Worm (Caenorhabditis elegans) whole organism, midembryonic: ENCODE data around the gene cua-1.
"Not testable (repeated sequence)": the region's sequence is repeated elsewhere in the genome, so short reads cannot be mapped to it uniquely, and the experiment has no call there.

Source experiments
- T22C8.4 ChIP-seq: fragments of 200-800 bp; sonication (Bioruptor generic); IDR thresholded peaks from 2 replicates; pipeline ENCODE4 v1.3.6; 2022; ENCODE audit warnings: missing genetic modification characterization, missing compliant biosample characterization
- cog-1 ChIP-seq: sonication (generic microtip); optimal IDR thresholded peaks from 2 replicates; lab custom pipeline; 2016; ENCODE audit warnings: missing genetic modification characterization, missing compliant biosample characterization
- flt-1 ChIP-seq: fragments of 200-800 bp; sonication (Bioruptor generic); IDR thresholded peaks from 2 replicates; pipeline ENCODE4 v1.3.6; 2022; ENCODE audit warnings: missing genetic modification characterization, missing compliant biosample characterization
- klf-2 ChIP-seq: fragments of 200-800 bp; sonication (Bioruptor generic); conservative IDR thresholded peaks from 2 replicates; pipeline ENCODE4 v1.3.6; 2022; ENCODE audit warnings: missing genetic modification reagents, missing genetic modification characterization, missing compliant biosample characterization
- med-1 ChIP-seq: sonication (generic microtip); optimal IDR thresholded peaks from 2 replicates; lab custom pipeline; 2017; ENCODE audit warnings: missing genetic modification characterization, mild to moderate bottlenecking, missing compliant biosample characterization, antibody characterized with exemption, missing genetic modification reagents; ENCODE audit not compliant: insufficient read depth
- ref-1 ChIP-seq: fragments of 200-800 bp; sonication (Bioruptor generic); conservative IDR thresholded peaks from 2 replicates; pipeline ENCODE4 v1.3.6; 2022; ENCODE audit warnings: missing genetic modification reagents, missing genetic modification characterization, missing compliant biosample characterization
- tab-1 ChIP-seq: fragments of 200-800 bp; sonication (Bioruptor generic); IDR thresholded peaks from 2 replicates; pipeline ENCODE4 v1.3.6; 2022; ENCODE audit warnings: missing genetic modification characterization, missing compliant biosample characterization
- ztf-23 ChIP-seq: fragments of 200-800 bp; sonication (Bioruptor generic); IDR thresholded peaks from 2 replicates; pipeline ENCODE4 v1.3.6; 2022; ENCODE audit warnings: missing genetic modification reagents, missing genetic modification characterization, missing compliant biosample characterization
- ztf-29 ChIP-seq: fragments of 200-800 bp; sonication (Bioruptor generic); IDR thresholded peaks from 2 replicates; pipeline ENCODE4 v1.3.6; 2022; ENCODE audit warnings: missing genetic modification reagents, missing genetic modification characterization, missing compliant biosample characterization

The cua-1 gene

ce11 chrIII:13455207-13455606 lies at the start of gene cua-1:
Gene cua-1, minus strand, starts transcription at chrIII:13455307.
- TF ChIP-seq ztf-23 (GFP tag; lab: Robert Waterston, UW) (no peak), ztf-29 (GFP tag; lab: Robert Waterston, UW) (no peak), tab-1 (GFP tag; lab: Robert Waterston, UW) (no peak), flt-1 (GFP tag; lab: Robert Waterston, UW) (no peak)

DNA sequence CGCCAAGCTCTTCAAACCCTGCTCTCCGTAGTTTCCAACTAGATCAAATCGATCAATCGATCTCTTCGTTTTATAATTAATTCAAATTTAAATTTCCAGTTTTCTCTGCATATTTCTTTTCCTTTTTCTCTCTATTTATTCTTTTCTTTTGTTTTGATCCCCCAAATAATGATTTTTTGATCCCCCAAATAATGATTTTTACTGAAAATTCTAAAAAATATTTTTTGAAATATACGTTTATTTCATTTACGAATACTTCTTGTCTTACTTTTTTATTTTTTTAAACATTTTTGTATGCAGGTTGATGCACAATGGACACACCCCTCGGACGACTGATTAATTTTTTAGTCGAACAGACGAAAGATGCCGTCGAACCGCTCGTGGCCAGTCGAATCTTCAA lies 48.3 kb upstream of the cua-1 start, which contains the start of gene T28A8.4:
T28A8.4 (plus strand) TSS at position 301 of the 400 bp plus-strand sequence.
- TF ChIP-seq ztf-23 (GFP tag; lab: Robert Waterston, UW) (no peak), flt-1 (GFP tag; lab: Robert Waterston, UW) (no peak), ref-1 (GFP tag; lab: Robert Waterston, UW) (no peak), klf-2 (GFP tag; lab: Robert Waterston, UW) (no peak), tab-1 (GFP tag; lab: Robert Waterston, UW) (no peak), T22C8.4 (GFP tag; lab: Robert Waterston, UW) (no peak), med-1 (GFP tag; lab: Kevin White, UChicago) (no peak), cog-1 (no peak), ztf-29 (GFP tag; lab: Robert Waterston, UW) (no peak)

ce11 chrIII:13502513-13502912 lies 47.4 kb upstream of the cua-1 start, which contains the start of gene T28A8.8:
Gene T28A8.8, plus strand, starts transcription at chrIII:13502813.
- no peak for TF ChIP-seq med-1 (GFP tag; lab: Kevin White, UChicago)
- TF ChIP-seq T22C8.4 (GFP tag; lab: Robert Waterston, UW) = no peak
- TF ChIP-seq klf-2 (GFP tag; lab: Robert Waterston, UW) = no peak
- no peak for TF ChIP-seq tab-1 (GFP tag; lab: Robert Waterston, UW)
- TF ChIP-seq ref-1 (GFP tag; lab: Robert Waterston, UW) = no peak
- no peak for TF ChIP-seq ztf-29 (GFP tag; lab: Robert Waterston, UW)
- no peak for TF ChIP-seq ztf-23 (GFP tag; lab: Robert Waterston, UW)

ce11 chrIII:13501599-13501998 lies 46.5 kb upstream of the cua-1 start, which contains the start of gene T28A8.5:
Gene T28A8.5, plus strand, starts transcription at chrIII:13501630.
- TF ChIP-seq med-1 (GFP tag; lab: Kevin White, UChicago) = no peak
- no peak for TF ChIP-seq T22C8.4 (GFP tag; lab: Robert Waterston, UW)
- no peak for TF ChIP-seq cog-1
- no peak for TF ChIP-seq klf-2 (GFP tag; lab: Robert Waterston, UW)
- TF ChIP-seq ref-1 (GFP tag; lab: Robert Waterston, UW) = no peak
- TF ChIP-seq ztf-29 (GFP tag; lab: Robert Waterston, UW) = no peak
- no peak for TF ChIP-seq tab-1 (GFP tag; lab: Robert Waterston, UW)
- TF ChIP-seq ztf-23 (GFP tag; lab: Robert Waterston, UW) = no peak
- no peak for TF ChIP-seq flt-1 (GFP tag; lab: Robert Waterston, UW)

DNA sequence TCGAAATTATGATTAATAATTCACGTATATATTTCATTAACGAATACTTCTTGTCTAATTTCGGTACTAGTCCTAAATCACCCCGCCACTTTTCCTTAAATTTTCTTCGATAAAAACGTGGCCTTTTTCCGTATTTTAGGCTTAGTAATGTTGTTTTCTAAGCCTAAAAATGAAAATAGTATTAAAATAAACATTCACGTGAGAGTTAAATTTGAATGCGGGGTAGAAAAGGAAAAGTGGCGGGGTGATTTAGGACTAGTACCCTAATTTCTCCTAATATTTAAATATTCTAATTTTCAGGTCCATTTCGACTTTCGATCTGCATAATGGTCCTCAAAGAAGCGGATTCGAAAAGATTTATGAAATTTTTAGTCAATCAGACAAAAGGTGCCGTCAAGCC lies 43.8 kb upstream of the cua-1 start, which contains the start of gene T28A8.6:
T28A8.6 (plus strand) TSS at position 301 of the 400 bp plus-strand sequence.
- TF ChIP-seq cog-1; ztf-23 (GFP tag; lab: Robert Waterston, UW); med-1 (GFP tag; lab: Kevin White, UChicago): not testable (repeated sequence)

ce11 chrIII:13495571-13495970 lies 40.5 kb upstream of the cua-1 start, which contains the start of gene T28A8.2:
Gene T28A8.2, minus strand, starts transcription at chrIII:13495671.
- TF ChIP-seq flt-1 (GFP tag; lab: Robert Waterston, UW) = no peak
- no peak for TF ChIP-seq ref-1 (GFP tag; lab: Robert Waterston, UW)
- no peak for TF ChIP-seq klf-2 (GFP tag; lab: Robert Waterston, UW)

- TF ChIP-seq ref-1 (GFP tag; lab: Robert Waterston, UW) = no peak
- no peak for TF ChIP-seq med-1 (GFP tag; lab: Kevin White, UChicago)
- no peak for TF ChIP-seq T22C8.4 (GFP tag; lab: Robert Waterston, UW)
- TF ChIP-seq flt-1 (GFP tag; lab: Robert Waterston, UW) = no peak
Observed at ce11 chrIII:13492377-13492776, 37.3 kb upstream of the cua-1 start, which contains the start of gene twk-40. Gene twk-40, minus strand, starts transcription at chrIII:13492477.

- TF ChIP-seq klf-2 (GFP tag; lab: Robert Waterston, UW) = no peak
- no peak for TF ChIP-seq T22C8.4 (GFP tag; lab: Robert Waterston, UW)
- TF ChIP-seq tab-1 (GFP tag; lab: Robert Waterston, UW) = no peak
- TF ChIP-seq flt-1 (GFP tag; lab: Robert Waterston, UW) = no peak
- TF ChIP-seq ztf-29 (GFP tag; lab: Robert Waterston, UW) = no peak
- TF ChIP-seq med-1 (GFP tag; lab: Kevin White, UChicago) = no peak
- TF ChIP-seq cog-1 = no peak
- no peak for TF ChIP-seq ref-1 (GFP tag; lab: Robert Waterston, UW)
- no peak for TF ChIP-seq ztf-23 (GFP tag; lab: Robert Waterston, UW)
Observed at ce11 chrIII:13484024-13484423, 28.9 kb upstream of the cua-1 start, which contains the start of gene acc-4. Gene acc-4, minus strand, starts transcription at chrIII:13484124.

ce11 chrIII:13476682-13477081 lies 21.6 kb upstream of the cua-1 start, which contains the start of gene T27E9.6:
Gene T27E9.6, minus strand, starts transcription at chrIII:13476782.
- TF ChIP-seq ztf-23 (GFP tag; lab: Robert Waterston, UW) (no peak), flt-1 (GFP tag; lab: Robert Waterston, UW) (no peak), ref-1 (GFP tag; lab: Robert Waterston, UW) (no peak), med-1 (GFP tag; lab: Kevin White, UChicago) (no peak), tab-1 (GFP tag; lab: Robert Waterston, UW) (no peak), klf-2 (GFP tag; lab: Robert Waterston, UW) (no peak), T22C8.4 (GFP tag; lab: Robert Waterston, UW) (no peak), ztf-29 (GFP tag; lab: Robert Waterston, UW) (no peak), cog-1 (no peak)
